Worm (Caenorhabditis elegans) whole organism, L4/young adult: ENCODE data around the gene K06G5.3.

Source experiments
- W03F9.2 ChIP-seq: fragments of 150-350 bp; optimal IDR thresholded peaks from 2 replicates; lab custom pipeline; 2014; ENCODE audit warnings: missing biosample characterization, missing genetic modification characterization
- dao-5 ChIP-seq: sonication (generic microtip); optimal IDR thresholded peaks from 2 replicates; lab custom pipeline; 2016; ENCODE audit warnings: missing genotype, missing genetic modification characterization, moderate library complexity, missing compliant biosample characterization
- him-1 ChIP-seq: sonication (generic microtip); optimal IDR thresholded peaks from 2 replicates; lab custom pipeline; 2016; ENCODE audit warnings: missing genotype, missing genetic modification reagents, missing genetic modification characterization, missing compliant biosample characterization

K06G5.3 gene

DNA sequence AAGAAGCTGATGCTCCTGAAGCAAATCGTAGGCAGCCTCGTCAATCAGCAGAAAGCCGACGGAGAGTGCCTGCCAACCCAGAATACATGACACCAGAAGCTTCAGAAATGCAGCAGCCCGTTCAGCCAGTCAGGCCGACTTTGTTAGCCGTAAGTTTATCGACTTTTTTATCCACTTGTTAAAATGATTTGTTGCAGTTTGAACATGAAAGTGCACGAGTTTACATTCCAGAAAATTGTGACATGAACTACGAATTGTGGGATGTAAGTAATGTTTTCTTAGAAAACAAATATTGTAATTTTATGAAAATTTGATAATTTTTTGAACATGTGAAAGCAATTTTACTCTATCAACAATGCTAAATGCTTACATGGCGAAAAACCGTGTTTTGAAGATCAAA is 17.1 kb upstream of the K06G5.3 start:
- no peak for TF ChIP-seq him-1 (tag; lab: Kevin White, UChicago)
- TF ChIP-seq W03F9.2 (tag; lab: Kevin White, UChicago), result no peak
- no peak for TF ChIP-seq dao-5

DNA sequence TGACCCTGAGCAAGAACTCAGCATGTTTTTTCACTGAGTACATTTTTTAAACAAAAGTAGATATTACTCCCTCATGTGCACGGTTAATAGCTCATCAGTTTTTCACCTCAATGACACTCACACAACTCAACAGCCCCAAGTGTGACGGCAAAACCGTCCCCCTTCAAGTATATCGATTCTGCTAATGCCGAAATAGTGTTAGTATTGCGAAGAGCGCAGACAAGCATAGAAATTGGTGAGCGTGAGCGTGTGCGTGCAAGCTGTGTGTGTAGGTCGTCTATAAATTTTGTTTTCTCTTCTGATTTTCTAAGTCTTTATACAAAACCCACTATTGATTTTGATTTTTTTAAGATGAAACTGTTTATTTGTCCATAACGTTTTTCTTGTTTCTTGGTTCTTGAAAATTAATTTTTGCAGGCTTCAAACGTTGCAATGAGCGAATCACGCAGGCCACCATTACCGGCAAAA is 15.3 kb upstream of the K06G5.3 start, which contains the start of gene K04C1.2:
Gene K04C1.2, plus strand, starts transcription at position 418 of the 468 bp plus-strand sequence.
- TF ChIP-seq him-1 (tag; lab: Kevin White, UChicago), result no peak
- no peak for TF ChIP-seq dao-5
- no peak for TF ChIP-seq W03F9.2 (tag; lab: Kevin White, UChicago)

DNA sequence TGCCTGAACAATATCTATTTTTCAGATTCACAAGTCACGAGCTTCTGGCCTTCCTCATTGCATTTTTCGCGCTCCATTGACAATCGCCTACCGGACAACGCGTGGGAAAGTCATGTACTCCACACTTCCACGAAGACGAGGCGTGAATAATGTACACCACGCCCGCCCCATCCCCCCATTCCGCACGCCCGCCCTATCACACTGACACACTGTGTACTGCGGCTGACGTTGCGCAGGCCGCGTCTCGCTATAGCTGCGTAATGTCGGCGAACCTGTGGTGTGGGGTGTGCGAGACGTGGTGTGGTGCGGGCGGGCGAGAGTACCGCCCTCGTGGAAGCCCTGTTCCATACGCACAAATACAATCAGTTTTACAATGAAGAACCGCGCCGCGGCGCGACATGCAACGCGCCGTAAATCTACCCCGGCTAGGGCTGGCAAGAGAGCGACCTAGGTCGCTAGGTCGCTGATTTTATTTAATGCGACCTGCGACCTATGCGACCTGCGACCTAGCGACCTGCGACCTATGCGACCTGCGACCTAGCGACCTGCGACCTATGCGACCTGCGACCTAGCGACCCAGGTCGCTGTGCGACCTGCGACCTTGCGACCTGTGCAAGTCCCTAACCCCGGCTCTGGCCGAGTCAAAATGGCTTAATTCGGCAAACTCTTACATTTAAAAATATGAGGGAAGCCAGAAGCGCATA is 13.2 kb upstream of the K06G5.3 start:
- TF ChIP-seq dao-5, result no peak
- no peak for TF ChIP-seq him-1 (tag; lab: Kevin White, UChicago)
- TF ChIP-seq W03F9.2 (tag; lab: Kevin White, UChicago), result no peak

DNA sequence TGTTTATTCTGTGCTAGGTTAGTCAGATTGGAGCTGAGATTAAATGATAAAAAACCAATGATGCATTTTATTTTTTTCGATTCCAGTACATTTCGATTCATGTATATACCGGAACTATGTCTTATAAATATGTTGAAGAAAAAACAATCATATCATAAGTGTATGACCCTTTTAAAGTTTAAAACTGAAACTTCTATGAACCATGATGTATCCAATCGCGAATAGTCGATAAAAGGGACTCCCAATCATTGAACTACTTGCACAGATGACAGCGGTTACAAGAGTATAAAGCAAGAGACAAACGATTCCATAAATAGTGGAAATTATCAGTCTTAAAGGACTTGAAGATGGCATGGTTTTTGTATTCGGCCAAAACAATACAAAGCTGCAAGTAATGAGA is 11.9 kb upstream of the K06G5.3 start, which contains the start of gene srg-37:
Gene srg-37, minus strand, starts transcription at position 101 of the 400 bp plus-strand sequence.
- TF ChIP-seq him-1 (tag; lab: Kevin White, UChicago) (no peak), W03F9.2 (tag; lab: Kevin White, UChicago) (no peak), dao-5 (no peak)

DNA sequence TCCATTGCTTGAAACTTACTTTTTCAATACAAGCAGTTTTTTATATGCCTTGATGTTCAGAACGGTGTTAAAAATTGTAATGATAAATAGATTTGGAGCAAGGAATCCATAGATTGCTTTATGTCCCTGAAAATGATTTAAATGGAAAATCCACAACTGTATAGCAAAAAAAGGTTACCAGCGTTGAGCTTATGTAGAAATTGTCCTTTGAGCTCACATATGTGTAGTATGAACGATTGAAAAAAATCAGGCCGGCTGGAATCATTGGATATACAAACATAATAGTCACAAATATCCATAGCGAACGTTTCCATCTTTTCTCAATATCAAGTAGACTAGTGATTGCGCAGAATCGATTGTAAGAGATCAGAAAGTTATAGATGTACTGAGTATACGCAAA is 11.3 kb upstream of the K06G5.3 start, which contains the start of gene srg-36:
Gene srg-36, minus strand, starts transcription at position 101 of the 400 bp plus-strand sequence.
- TF ChIP-seq him-1 (tag; lab: Kevin White, UChicago) (no peak), W03F9.2 (tag; lab: Kevin White, UChicago) (no peak), dao-5 (no peak)

ce11 chrX:14231987-14232386 is 8.9 kb upstream of the K06G5.3 start:
- TF ChIP-seq dao-5 (no peak), him-1 (tag; lab: Kevin White, UChicago) (no peak), W03F9.2 (tag; lab: Kevin White, UChicago) (no peak)

ce11 chrX:14228764-14229163 is 5.7 kb upstream of the K06G5.3 start:
- TF ChIP-seq him-1 (tag; lab: Kevin White, UChicago), result no peak
- no peak for TF ChIP-seq dao-5
- no peak for TF ChIP-seq W03F9.2 (tag; lab: Kevin White, UChicago)

DNA sequence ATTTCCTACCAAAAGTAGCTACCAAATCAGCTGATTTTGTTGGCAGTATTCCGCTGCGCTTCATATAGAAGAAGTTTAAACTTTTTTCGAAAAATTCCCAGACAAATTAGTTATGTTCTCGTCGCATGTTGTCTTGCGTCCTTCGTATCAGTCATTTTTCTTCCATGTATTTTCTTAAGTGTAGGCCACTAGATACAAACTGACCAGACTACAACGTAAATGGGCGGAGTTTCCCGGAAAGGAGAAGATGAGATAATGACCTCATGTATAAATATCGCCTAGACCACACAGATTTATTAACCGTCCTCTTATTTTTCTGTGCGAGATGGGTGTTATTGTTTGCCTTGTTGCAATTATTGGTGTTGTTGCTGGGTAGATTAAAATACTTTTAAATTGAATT is 2.2 kb upstream of the K06G5.3 start, which contains the start of gene cyp-13B2:
Gene cyp-13B2, plus strand, starts transcription at position 301 of the 400 bp plus-strand sequence.
- TF ChIP-seq W03F9.2 (tag; lab: Kevin White, UChicago) (no peak), him-1 (tag; lab: Kevin White, UChicago) (no peak), dao-5 (no peak)

- no peak for TF ChIP-seq W03F9.2 (tag; lab: Kevin White, UChicago)
- no peak for TF ChIP-seq him-1 (tag; lab: Kevin White, UChicago)
- TF ChIP-seq dao-5, result no peak
Measured at ce11 chrX:14214520-14215023, 8.5 kb downstream of the K06G5.3 start, which contains the start of gene K06G5.1. Gene K06G5.1, plus strand, starts transcription at chrX:14214973.

DNA sequence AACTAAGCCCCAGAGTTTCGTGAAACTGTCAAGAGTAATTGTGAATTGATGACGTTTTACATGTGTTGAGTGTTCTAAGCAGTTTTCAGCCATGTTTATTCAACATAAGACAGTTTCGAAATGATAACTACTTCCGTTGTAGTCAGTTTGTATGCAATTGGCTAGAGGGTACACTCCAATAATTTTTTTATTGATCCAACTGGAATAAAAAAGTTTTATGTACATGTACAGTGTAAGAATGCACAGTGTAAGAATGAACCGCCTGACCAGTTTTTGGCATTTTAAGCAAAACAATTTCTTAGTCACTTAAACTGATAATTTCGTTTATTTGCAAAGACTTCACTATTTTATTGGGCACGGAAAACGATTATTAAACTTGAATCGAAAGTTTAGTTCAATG is 9.7 kb downstream of the K06G5.3 start:
- TF ChIP-seq him-1 (tag; lab: Kevin White, UChicago) (no peak), W03F9.2 (tag; lab: Kevin White, UChicago) (no peak), dao-5 (no peak)

DNA sequence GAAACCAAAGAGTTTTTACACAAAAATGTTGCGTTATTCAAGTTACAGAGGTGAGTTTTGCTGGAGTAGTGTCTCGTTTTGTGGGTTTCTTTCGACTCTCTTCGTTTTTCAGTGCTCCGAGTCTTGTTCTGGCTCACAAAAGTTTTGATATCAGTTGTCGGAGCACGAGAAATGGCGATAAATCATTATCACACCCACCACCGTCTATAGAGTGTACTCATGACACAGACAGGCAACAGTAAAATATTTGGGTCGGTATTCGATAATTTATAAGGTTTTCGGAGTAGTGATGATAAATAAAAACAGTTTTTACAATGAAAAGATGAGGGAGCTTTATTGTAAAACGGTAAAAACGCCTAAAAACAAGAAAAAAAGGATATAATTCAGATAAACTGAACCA is 15.1 kb downstream of the K06G5.3 start, which contains the start of gene ceh-37:
Gene ceh-37, minus strand, starts transcription at position 59 of the 400 bp plus-strand sequence.
- TF ChIP-seq him-1 (tag; lab: Kevin White, UChicago), result no peak
- TF ChIP-seq dao-5, result no peak
- TF ChIP-seq W03F9.2 (tag; lab: Kevin White, UChicago), result no peak

ce11 chrX:14206321-14206720 is 16.7 kb downstream of the K06G5.3 start:
- no peak for TF ChIP-seq W03F9.2 (tag; lab: Kevin White, UChicago)

DNA sequence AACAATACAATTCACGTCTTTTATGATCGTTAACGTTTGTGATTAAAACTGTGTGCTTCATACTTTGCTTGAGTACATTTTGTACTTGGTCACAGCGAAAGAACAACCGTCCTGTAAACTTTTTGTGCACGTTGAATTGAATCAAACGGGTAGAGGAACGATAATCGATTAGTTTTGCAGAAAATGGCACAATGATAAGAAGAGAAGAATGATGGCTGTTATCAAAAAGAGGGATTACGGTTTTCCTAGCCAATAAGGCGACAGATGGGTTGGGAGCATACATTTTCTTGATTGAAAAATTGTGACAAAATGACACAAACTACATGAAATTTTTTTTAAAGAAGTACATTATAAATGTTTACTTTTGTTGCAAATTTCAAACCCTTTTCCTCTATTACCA is 28.8 kb downstream of the K06G5.3 start:
- TF ChIP-seq W03F9.2 (tag; lab: Kevin White, UChicago), result no peak
- TF ChIP-seq him-1 (tag; lab: Kevin White, UChicago), result no peak
- TF ChIP-seq dao-5, result no peak

DNA sequence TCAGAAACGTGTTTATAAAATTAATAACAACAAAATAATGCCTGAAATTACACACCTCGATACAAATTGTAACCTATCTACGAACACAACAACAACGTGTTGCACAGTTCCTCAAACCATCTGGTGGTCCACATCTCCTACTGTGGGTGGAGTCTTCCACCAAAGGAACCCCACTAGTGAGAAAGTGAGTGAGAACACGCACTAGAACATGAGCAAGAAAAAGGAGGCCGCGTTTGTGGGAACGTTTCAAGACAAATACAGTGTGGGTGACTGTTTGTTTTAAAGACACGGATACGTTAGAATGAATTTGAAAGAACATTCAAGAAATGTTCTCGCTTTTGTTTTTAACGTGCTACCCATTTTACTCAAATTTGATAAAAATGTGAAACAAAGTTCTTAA is 36.6 kb downstream of the K06G5.3 start, which contains the start of gene ceh-36:
Gene ceh-36, minus strand, starts transcription at position 101 of the 400 bp plus-strand sequence.
- no peak for TF ChIP-seq dao-5
- no peak for TF ChIP-seq him-1 (tag; lab: Kevin White, UChicago)
- no peak for TF ChIP-seq W03F9.2 (tag; lab: Kevin White, UChicago)
